Fruit fly (Drosophila melanogaster): Measurements from ENCODE around the gene heca.

heca gene

dm6 chr3R:30271120-30271467 is 6.6 kb upstream of the heca start (continued):
- TF ChIP-seq CG12071 (GFP tag; optimal IDR thresholded peaks at IDR 0.05), result peak; percentile 35
- peak; percentile 77 for TF ChIP-seq CG10321 (GFP tag; IDR thresholded peaks at IDR 0.05)
- TF ChIP-seq hb (GFP tag; IDR thresholded peaks at IDR 0.05; ENCODE audit: partially characterized antibody), result 0 out of 3 replicates have a peak, but pooled peaks have one; percentile 10
- TF ChIP-seq unc-4 (GFP tag; IDR thresholded peaks at IDR 0.05; ENCODE audit: partially characterized antibody), result 0 out of 2 replicates have a peak, but pooled peaks have one; percentile 23
- peak; percentile 68 for TF ChIP-seq CG5180 (GFP tag; optimal IDR thresholded peaks at IDR 0.05)
- peak; percentile 99 for TF ChIP-seq ewg (GFP tag; optimal IDR thresholded peaks at IDR 0.05)
- TF ChIP-seq abd-A (tag; optimal IDR thresholded peaks at IDR 0.05), result peak; percentile 51
- TF ChIP-seq Deaf1 (tag; optimal IDR thresholded peaks at IDR 0.05), result peak; percentile 32
- TF ChIP-seq CG3163 (GFP tag; optimal IDR thresholded peaks at IDR 0.05), result peak; percentile 14
- TF ChIP-seq seq (GFP tag; IDR thresholded peaks at IDR 0.05), result peak; percentile 91
- TF ChIP-seq CG4360 (GFP tag; IDR thresholded peaks at IDR 0.05), result peak; percentile 68
- TF ChIP-seq lilli (GFP tag; optimal IDR thresholded peaks at IDR 0.05), result no peak

dm6 chr3R:30272176-30272857 is 5.4 kb upstream of the heca start:
- TF ChIP-seq pho (GFP tag; optimal IDR thresholded peaks at IDR 0.05) (no peak), dmrt11E (tag; optimal IDR thresholded peaks at IDR 0.05) (peak; percentile 31), sob (GFP tag; IDR thresholded peaks at IDR 0.05) (no peak), Pdp1 (GFP tag; optimal IDR thresholded peaks at IDR 0.05) (peak in 1 of 2 experiments; percentile 5), Drgx (GFP tag; IDR thresholded peaks at IDR 0.05) (peak; percentile 84), lbe (GFP tag; optimal IDR thresholded peaks at IDR 0.05) (peak; percentile 90), CG16815 (GFP tag; optimal IDR thresholded peaks at IDR 0.05) (peak; percentile 2), Scr (GFP tag; IDR thresholded peaks at IDR 0.05; ENCODE audit: partially characterized antibody) (no peak), corto (GFP tag; optimal IDR thresholded peaks at IDR 0.05) (peak; percentile 92), CG2129 (GFP tag; IDR thresholded peaks at IDR 0.05; ENCODE audit: partially characterized antibody) (no peak), CG12299 (tag; optimal IDR thresholded peaks at IDR 0.05) (no peak), CG10979 (tag; optimal IDR thresholded peaks at IDR 0.05) (peak; percentile 28), zf30C (GFP tag; optimal IDR thresholded peaks at IDR 0.05) (peak; percentile 56), row (GFP tag; IDR thresholded peaks at IDR 0.05) (0 out of 3 replicates have a peak, but pooled peaks have one; percentile 17), nom (GFP tag; optimal IDR thresholded peaks at IDR 0.05) (peak; percentile 89), bsh (GFP tag; optimal IDR thresholded peaks at IDR 0.05) (peak; percentile 10 to 95), Aef1 (GFP tag; IDR thresholded peaks at IDR 0.05) (no peak), CrebB (tag; optimal IDR thresholded peaks at IDR 0.05) (no peak), CG32772 (GFP tag; IDR thresholded peaks at IDR 0.05) (no peak), btn (GFP tag; optimal IDR thresholded peaks at IDR 0.05) (no peak), gem (tag; optimal IDR thresholded peaks at IDR 0.05) (peak; percentile 35), CG2712 (tag; optimal IDR thresholded peaks at IDR 0.05) (peak; percentile 6), CG15011 (GFP tag; optimal IDR thresholded peaks at IDR 0.05) (no peak), hbn (GFP tag; IDR thresholded peaks at IDR 0.05; ENCODE audit: partially characterized antibody) (no peak), CG17385 (GFP tag; optimal IDR thresholded peaks at IDR 0.05) (peak; percentile 56), ATbp (GFP tag; optimal IDR thresholded peaks at IDR 0.05) (no peak), CG1603 (tag; optimal IDR thresholded peaks at IDR 0.05) (peak; percentile 33), insv (GFP tag; optimal IDR thresholded peaks at IDR 0.05) (no peak), CG17612 (GFP tag; IDR thresholded peaks at IDR 0.05) (no peak), Side (GFP tag; optimal IDR thresholded peaks at IDR 0.05) (no peak), Ets97D (GFP tag; optimal IDR thresholded peaks at IDR 0.05) (no peak), lola (GFP tag; optimal IDR thresholded peaks at IDR 0.05) (peak in 1 of 3 experiments; percentile 5)
